Fruit fly (Drosophila melanogaster) whole organism, embryonic: Measurements from ENCODE around the gene kat80.

ENCODE experiments used
- Awh ChIP-seq: fragments of 200-800 bp; sonication (Bioruptor generic); IDR thresholded peaks from 2 replicates; pipeline ENCODE4, ENCODE4 v1.3.6; 2022; ENCODE audit warnings: missing biosample characterization, missing genetic modification characterization
- BEAF-32 ChIP-seq: fragments of 200-800 bp; sonication (Bioruptor generic); optimal IDR thresholded peaks from 3 replicates; lab custom pipeline; 2017; ENCODE audit warnings: missing biosample characterization, missing genetic modification characterization, mild to moderate bottlenecking, moderate library complexity, missing genetic modification reagents
- Blimp-1 ChIP-seq: fragments of 200-800 bp; sonication (Bioruptor generic); optimal IDR thresholded peaks from 3 replicates; lab custom pipeline; 2018; ENCODE audit warnings: missing biosample characterization, missing genetic modification characterization, mild to moderate bottlenecking, moderate library complexity, missing genetic modification reagents
- C15 ChIP-seq: fragments of 200-800 bp; sonication (Bioruptor generic); IDR thresholded peaks from 3 replicates; pipeline ENCODE4 v1.3.6; 2022; ENCODE audit warnings: missing biosample characterization, missing genetic modification characterization
- CG11695 ChIP-seq: fragments of 200-800 bp; sonication (Bioruptor generic); IDR thresholded peaks from 3 replicates; pipeline ENCODE4 v1.3.6; 2022; ENCODE audit warnings: missing biosample characterization, missing genetic modification characterization
- CG12391 ChIP-seq: fragments of 200-800 bp; sonication (Bioruptor generic); optimal IDR thresholded peaks from 3 replicates; lab custom pipeline; 2018; ENCODE audit warnings: missing biosample characterization, mild to moderate bottlenecking, missing genetic modification characterization, moderate library complexity
- CG13287 ChIP-seq: fragments of 200-800 bp; sonication (Bioruptor generic); IDR thresholded peaks from 2 replicates; pipeline ENCODE4 v1.3.6; 2022; ENCODE audit warnings: missing biosample characterization, missing genetic modification characterization; ENCODE audit not compliant: partially characterized antibody
- CG14667 ChIP-seq: fragments of 200-800 bp; sonication (Bioruptor generic); IDR thresholded peaks from 2 replicates; pipeline ENCODE4 v1.3.6; 2022; ENCODE audit warnings: missing biosample characterization, missing genetic modification characterization
- CG1602 ChIP-seq: fragments of 200-800 bp; sonication (Bioruptor generic); optimal IDR thresholded peaks from 3 replicates; lab custom pipeline; 2016; ENCODE audit warnings: missing biosample characterization, missing genetic modification characterization
- CG17612 ChIP-seq: fragments of 200-800 bp; sonication (Bioruptor generic); IDR thresholded peaks from 2 replicates; pipeline ENCODE4 v1.3.6; 2022; ENCODE audit warnings: missing biosample characterization, missing genetic modification characterization
- CG1832 ChIP-seq: fragments of 200-800 bp; sonication (Bioruptor generic); optimal IDR thresholded peaks from 2 replicates; lab custom pipeline; 2017; ENCODE audit warnings: missing biosample characterization, mild to moderate bottlenecking, missing genetic modification characterization, inconsistent platforms
- CG2120 ChIP-seq: fragments of 200-800 bp; sonication (Bioruptor generic); optimal IDR thresholded peaks from 3 replicates; lab custom pipeline; 2016; ENCODE audit warnings: missing biosample characterization, missing genetic modification characterization
- CG31224 ChIP-seq: fragments of 200-800 bp; sonication (Bioruptor generic); IDR thresholded peaks from 2 replicates; pipeline ENCODE4 v1.3.6; 2022; ENCODE audit warnings: missing biosample characterization, missing genetic modification characterization
- CG3163 ChIP-seq: fragments of 200-800 bp; sonication (Bioruptor generic); optimal IDR thresholded peaks from 3 replicates; lab custom pipeline; 2016; ENCODE audit warnings: missing biosample characterization, missing genetic modification characterization
- CG4617 ChIP-seq: fragments of 200-800 bp; sonication (Bioruptor generic); optimal IDR thresholded peaks from 3 replicates; lab custom pipeline; 2016; ENCODE audit warnings: missing biosample characterization, missing genetic modification characterization, borderline replicate concordance
- CG5245 ChIP-seq: fragments of 200-800 bp; sonication (Bioruptor generic); optimal IDR thresholded peaks from 3 replicates; lab custom pipeline; 2016; ENCODE audit warnings: missing biosample characterization, missing genetic modification characterization
- CG8089 ChIP-seq: fragments of 200-800 bp; sonication (Bioruptor generic); optimal IDR thresholded peaks from 3 replicates; lab custom pipeline; 2016; ENCODE audit warnings: missing biosample characterization, missing genetic modification characterization
- CG8290 ChIP-seq, 3 experiments: fragments of 200-800 bp; sonication (Bioruptor generic); optimal IDR thresholded peaks; 2 replicates each; lab custom pipeline; 2016 to 2019; ENCODE audit warnings: missing biosample characterization in 3 of 3, missing genetic modification characterization in 3 of 3, mild to moderate bottlenecking in 2 of 3, moderate library complexity in 1 of 3
- CG9817 ChIP-seq: fragments of 200-800 bp; sonication (Bioruptor generic); optimal IDR thresholded peaks from 2 replicates; lab custom pipeline; 2018; ENCODE audit warnings: missing biosample characterization, mild to moderate bottlenecking, missing genetic modification characterization, moderate library complexity
- HLH54F ChIP-seq: fragments of 200-800 bp; sonication (Bioruptor generic); optimal IDR thresholded peaks from 3 replicates; lab custom pipeline; 2016; ENCODE audit warnings: missing biosample characterization, missing genetic modification characterization
- Hand ChIP-seq: fragments of 200-800 bp; sonication (Bioruptor generic); optimal IDR thresholded peaks from 2 replicates; lab custom pipeline; 2017; ENCODE audit warnings: mild to moderate bottlenecking, missing biosample characterization, missing genetic modification reagents, missing genetic modification characterization
- Hmr ChIP-seq: fragments of 200-800 bp; sonication (Bioruptor generic); optimal IDR thresholded peaks from 3 replicates; lab custom pipeline; 2017; ENCODE audit warnings: mild to moderate bottlenecking, missing biosample characterization, missing genetic modification reagents, missing genetic modification characterization
- Nf-YA ChIP-seq: fragments of 200-800 bp; sonication (Bioruptor generic); IDR thresholded peaks from 2 replicates; pipeline ENCODE4 v1.3.6; 2022; ENCODE audit warnings: missing biosample characterization, missing genetic modification characterization
- ac ChIP-seq: fragments of 200-800 bp; sonication (Bioruptor generic); optimal IDR thresholded peaks from 3 replicates; lab custom pipeline; 2017; ENCODE audit warnings: missing biosample characterization, mild to moderate bottlenecking, missing genetic modification characterization
- ase ChIP-seq: fragments of 200-800 bp; sonication (Bioruptor generic); IDR thresholded peaks from 3 replicates; pipeline ENCODE4 v1.3.6; 2022; ENCODE audit warnings: missing biosample characterization, missing genetic modification characterization
- bigmax ChIP-seq: fragments of 200-800 bp; sonication (Bioruptor generic); optimal IDR thresholded peaks from 2 replicates; lab custom pipeline; 2018; ENCODE audit warnings: missing biosample characterization, mild to moderate bottlenecking, missing genetic modification characterization
- bowl ChIP-seq: fragments of 200-800 bp; sonication (Bioruptor generic); IDR thresholded peaks from 2 replicates; pipeline ENCODE4 v1.3.6; 2022; ENCODE audit warnings: missing biosample characterization, missing genetic modification characterization
- caup ChIP-seq: fragments of 200-800 bp; sonication (Bioruptor generic); optimal IDR thresholded peaks from 3 replicates; lab custom pipeline; 2017; ENCODE audit warnings: missing biosample characterization, mild to moderate bottlenecking, missing genetic modification characterization, moderate library complexity; ENCODE audit not compliant: severe bottlenecking
- chinmo ChIP-seq: fragments of 200-800 bp; sonication (Bioruptor generic); IDR thresholded peaks from 4 replicates; pipeline ENCODE4 v1.3.6; 2022; ENCODE audit warnings: missing biosample characterization, missing genetic modification characterization; ENCODE audit not compliant: partially characterized antibody
- ci ChIP-seq: fragments of 200-800 bp; sonication (Bioruptor generic); IDR thresholded peaks from 3 replicates; pipeline ENCODE4 v1.3.6; 2022; ENCODE audit warnings: missing biosample characterization, missing genetic modification characterization
- da ChIP-seq: fragments of 200-800 bp; sonication (Bioruptor generic); optimal IDR thresholded peaks from 2 replicates; lab custom pipeline; 2016; ENCODE audit warnings: missing biosample characterization, missing genetic modification characterization
- disco-r ChIP-seq: fragments of 200-800 bp; sonication (Bioruptor generic); optimal IDR thresholded peaks from 2 replicates; lab custom pipeline; 2016; ENCODE audit warnings: missing biosample characterization, missing genetic modification characterization
- en ChIP-seq: fragments of 200-800 bp; sonication (Bioruptor generic); optimal IDR thresholded peaks from 2 replicates; lab custom pipeline; 2016; ENCODE audit warnings: missing biosample characterization, missing genetic modification characterization
- ewg ChIP-seq: fragments of 200-800 bp; sonication (Bioruptor generic); optimal IDR thresholded peaks from 3 replicates; lab custom pipeline; 2017; ENCODE audit warnings: mild to moderate bottlenecking, missing biosample characterization, missing genetic modification reagents, missing genetic modification characterization
- grau ChIP-seq: fragments of 200-800 bp; optimal IDR thresholded peaks from 3 replicates; lab custom pipeline; 2019; ENCODE audit warnings: missing biosample characterization, mild to moderate bottlenecking, missing genetic modification characterization, moderate library complexity
- gt ChIP-seq: fragments of 200-800 bp; sonication (Bioruptor generic); IDR thresholded peaks from 2 replicates; pipeline ENCODE4 v1.3.6; 2022; ENCODE audit warnings: missing biosample characterization, missing genetic modification characterization
- hbn ChIP-seq: fragments of 200-800 bp; sonication (Bioruptor generic); IDR thresholded peaks from 2 replicates; pipeline ENCODE4 v1.3.6; 2022; ENCODE audit warnings: missing biosample characterization, missing genetic modification characterization; ENCODE audit not compliant: partially characterized antibody
- insv ChIP-seq, 2 experiments: fragments of 200-800 bp; sonication (Bioruptor generic); optimal IDR thresholded peaks; 3 replicates each; lab custom pipeline; 2016 to 2018; ENCODE audit warnings: missing biosample characterization in 2 of 2, missing genetic modification characterization in 2 of 2
- jing ChIP-seq: fragments of 200-800 bp; sonication (Bioruptor generic); optimal IDR thresholded peaks from 2 replicates; lab custom pipeline; 2018; ENCODE audit warnings: missing biosample characterization, mild to moderate bottlenecking, missing genetic modification characterization
- lilli ChIP-seq: fragments of 200-800 bp; sonication (Bioruptor generic); optimal IDR thresholded peaks from 3 replicates; lab custom pipeline; 2016; ENCODE audit warnings: missing biosample characterization, missing genetic modification characterization
- nerfin-1 ChIP-seq: fragments of 200-800 bp; sonication (Bioruptor generic); optimal IDR thresholded peaks from 3 replicates; lab custom pipeline; 2019; ENCODE audit warnings: missing biosample characterization, mild to moderate bottlenecking, missing genetic modification characterization, moderate library complexity
- pfk ChIP-seq: fragments of 200-800 bp; sonication (Bioruptor generic); optimal IDR thresholded peaks from 2 replicates; lab custom pipeline; 2018; ENCODE audit warnings: missing biosample characterization, mild to moderate bottlenecking, missing genetic modification characterization, moderate library complexity
- pzg ChIP-seq: fragments of 200-800 bp; sonication (Bioruptor generic); optimal IDR thresholded peaks from 3 replicates; lab custom pipeline; 2018; ENCODE audit warnings: missing biosample characterization, mild to moderate bottlenecking, missing genetic modification characterization, moderate library complexity
- rib ChIP-seq: fragments of 200-800 bp; sonication (Bioruptor generic); IDR thresholded peaks from 2 replicates; pipeline ENCODE4 v1.3.6; 2022; ENCODE audit warnings: missing biosample characterization, missing genetic modification characterization
- sug ChIP-seq: fragments of 200-800 bp; optimal IDR thresholded peaks from 2 replicates; lab custom pipeline; 2019; ENCODE audit warnings: missing biosample characterization, mild to moderate bottlenecking, missing genetic modification characterization, moderate library complexity
- tap ChIP-seq: fragments of 200-800 bp; optimal IDR thresholded peaks from 3 replicates; lab custom pipeline; 2019; ENCODE audit warnings: missing biosample characterization, mild to moderate bottlenecking, missing genetic modification characterization, moderate library complexity
- unpg ChIP-seq: fragments of 200-800 bp; sonication (Bioruptor generic); optimal IDR thresholded peaks from 3 replicates; lab custom pipeline; 2018; ENCODE audit warnings: missing biosample characterization, mild to moderate bottlenecking, missing genetic modification characterization, moderate library complexity
- wek ChIP-seq: fragments of 200-800 bp; sonication (Bioruptor generic); optimal IDR thresholded peaks from 3 replicates; lab custom pipeline; 2018; ENCODE audit warnings: missing biosample characterization, mild to moderate bottlenecking, missing genetic modification characterization, moderate library complexity
- wor ChIP-seq: fragments of 200-800 bp; sonication (Bioruptor generic); IDR thresholded peaks from 2 replicates; pipeline ENCODE4 v1.3.6; 2022; ENCODE audit warnings: missing biosample characterization, missing genetic modification characterization
- zf30C ChIP-seq: fragments of 200-800 bp; sonication (Bioruptor generic); optimal IDR thresholded peaks from 3 replicates; lab custom pipeline; 2018; ENCODE audit warnings: missing biosample characterization, mild to moderate bottlenecking, missing genetic modification characterization

The kat80 gene

DNA sequence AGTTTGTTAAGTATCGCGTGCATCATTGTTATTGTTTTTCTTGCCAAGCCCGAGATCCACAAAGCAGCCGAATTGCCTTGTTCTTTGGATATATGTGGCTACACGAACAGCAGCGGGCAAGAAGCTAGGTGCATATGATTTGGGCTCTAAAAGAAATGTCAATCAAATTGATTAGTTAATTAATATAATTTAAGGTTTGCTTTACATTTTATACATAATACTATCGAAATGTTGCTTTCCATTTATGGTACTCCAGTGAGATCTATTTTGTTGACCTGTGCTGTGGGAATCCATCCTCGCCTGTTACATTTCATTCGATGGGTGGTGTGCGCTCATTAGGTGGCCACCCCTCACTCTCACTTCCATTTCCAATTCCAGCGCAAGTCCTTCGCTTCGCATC is 12.6 kb downstream of the kat80 start (continued):
- TF ChIP-seq Nf-YA (GFP tag; lab: Robert Waterston, UW) = peak; percentile 71; the same call in 1 of the 2 replicates
- TF ChIP-seq ac (GFP tag; lab: Kevin White, UChicago) = peak; percentile 38
- TF ChIP-seq HLH54F = peak; percentile 19
- TF ChIP-seq bigmax = peak; percentile 4
- TF ChIP-seq CG1602 = peak; percentile 73
- TF ChIP-seq gt (GFP tag; lab: Robert Waterston, UW) = no peak
- TF ChIP-seq disco-r = no peak
- TF ChIP-seq wek = peak; percentile 5
- TF ChIP-seq CG5245 (GFP tag; lab: Kevin White, UChicago) = peak; percentile 72
- peak; percentile 93 for TF ChIP-seq ci (GFP tag; lab: Robert Waterston, UW)
- TF ChIP-seq Hand (GFP tag; lab: Kevin White, UChicago) = peak; percentile 64
- peak; percentile 1 for TF ChIP-seq CG4617 (GFP tag; lab: Kevin White, UChicago)
- TF ChIP-seq CG17612 (GFP tag; lab: Robert Waterston, UW) = peak; percentile 28; the same call in 1 of the 2 replicates
- no peak for TF ChIP-seq BEAF-32 (GFP tag; lab: Kevin White, UChicago)
- peak; percentile 78 for TF ChIP-seq Hmr (GFP tag; lab: Kevin White, UChicago)
- TF ChIP-seq ewg (GFP tag; lab: Kevin White, UChicago) = peak; percentile 50
- TF ChIP-seq nerfin-1 (tag; lab: Kevin White, UChicago) = peak; percentile 75
- no peak for TF ChIP-seq CG31224 (GFP tag; lab: Robert Waterston, UW)
- peak; percentile 76 for TF ChIP-seq Blimp-1 (GFP tag; lab: Kevin White, UChicago)
- peak; percentile 86 for TF ChIP-seq Awh
- TF ChIP-seq hbn (GFP tag; lab: Robert Waterston, UW) = no peak
- peak; percentile 63 for TF ChIP-seq ase (GFP tag; lab: Robert Waterston, UW)
- TF ChIP-seq CG13287 = no peak
- TF ChIP-seq tap (tag; lab: Kevin White, UChicago) = peak; percentile 79
- peak; percentile 73 for TF ChIP-seq caup (GFP tag; lab: Kevin White, UChicago)
- peak; percentile 81 for TF ChIP-seq grau (tag; lab: Kevin White, UChicago)
- TF ChIP-seq bowl (GFP tag; lab: Robert Waterston, UW) = peak; percentile 74; the same call in 1 of the 2 replicates
- TF ChIP-seq insv (GFP tag; optimal IDR thresholded peaks at IDR 0.05; lab: Kevin White, UChicago) = no peak
- no peak for TF ChIP-seq pfk (GFP tag; lab: Kevin White, UChicago)
- peak; percentile 78 for TF ChIP-seq CG11695 (GFP tag; lab: Robert Waterston, UW)
- TF ChIP-seq zf30C (GFP tag; lab: Kevin White, UChicago) = no peak
- TF ChIP-seq rib (GFP tag; lab: Robert Waterston, UW) = peak; percentile 30; the same call in 1 of the 2 replicates
- no peak for TF ChIP-seq CG1832 (GFP tag; lab: Kevin White, UChicago)
- peak; percentile 70 for TF ChIP-seq wor
- TF ChIP-seq CG14667 (GFP tag; lab: Robert Waterston, UW) = peak; percentile 60
- no peak for TF ChIP-seq pzg (GFP tag; lab: Kevin White, UChicago)
- peak; percentile 87 for TF ChIP-seq unpg
- TF ChIP-seq lilli (GFP tag; lab: Kevin White, UChicago) = peak; percentile 81
- TF ChIP-seq CG8290 (GFP tag; optimal IDR thresholded peaks at IDR 0.05; lab: Kevin White, UChicago) = peak; percentile 75
- peak in 1 of 2 experiments; percentile 86 for TF ChIP-seq CG8290 (tag; optimal IDR thresholded peaks at IDR 0.05; lab: Kevin White, UChicago)
- no peak for TF ChIP-seq chinmo (GFP tag; lab: Robert Waterston, UW)
- TF ChIP-seq en (GFP tag; lab: Kevin White, UChicago) = no peak
- peak; percentile 82 for TF ChIP-seq CG12391
- 0 out of 3 replicates have a peak, but pooled peaks have one; percentile 13 for TF ChIP-seq C15 (GFP tag; lab: Robert Waterston, UW)
- peak; percentile 73 for TF ChIP-seq CG2120 (GFP tag; lab: Kevin White, UChicago)
- peak; percentile 51 for TF ChIP-seq sug (tag; lab: Kevin White, UChicago)
- TF ChIP-seq CG9817 (tag; lab: Kevin White, UChicago) = peak; percentile 76
- peak; percentile 68 for TF ChIP-seq jing (GFP tag; lab: Kevin White, UChicago)
- TF ChIP-seq da (GFP tag; lab: Kevin White, UChicago) = no peak
- TF ChIP-seq CG8089 = peak; percentile 45
- TF ChIP-seq CG3163 (GFP tag; lab: Kevin White, UChicago) = no peak
